Fruit fly (Drosophila melanogaster): ENCODE results near the gene Gbeta13F.

The Gbeta13F gene

dm6 chrX:15844139-15844538, 15.8 kb upstream of the Gbeta13F start, which contains the start of the genes ArgRS and CG8578 (continued):
- TF ChIP-seq CG5180 (GFP tag; optimal IDR thresholded peaks at IDR 0.05) = no peak
- peak; percentile 41; the same call in 1 of the 2 replicates for TF ChIP-seq peb (GFP tag; IDR thresholded peaks at IDR 0.05)
- no peak for TF ChIP-seq CG7271 (tag; optimal IDR thresholded peaks at IDR 0.05)
- TF ChIP-seq CG18262 (tag; optimal IDR thresholded peaks at IDR 0.05) = peak; percentile 73
- TF ChIP-seq slou (GFP tag; optimal IDR thresholded peaks at IDR 0.05) = peak; percentile 59
- TF ChIP-seq Xbp1 (GFP tag; optimal IDR thresholded peaks at IDR 0.05) = peak; percentile 52
- peak; percentile 77 for TF ChIP-seq sna (GFP tag; IDR thresholded peaks at IDR 0.05; ENCODE audit: partially characterized antibody)
- TF ChIP-seq Mrtf (GFP tag; IDR thresholded peaks at IDR 0.05) = no peak
- TF ChIP-seq fd96Cb (tag; optimal IDR thresholded peaks at IDR 0.05) = peak; percentile 12
- TF ChIP-seq Sry-δ (GFP tag; optimal IDR thresholded peaks at IDR 0.05) = peak; percentile 94
- no peak for TF ChIP-seq Poxn (GFP tag; IDR thresholded peaks at IDR 0.05)
- TF ChIP-seq dmrt99B (tag; optimal IDR thresholded peaks at IDR 0.05) = no peak
- no peak for TF ChIP-seq Abd-B (GFP tag; optimal IDR thresholded peaks at IDR 0.05)
- no peak for TF ChIP-seq CG8478 (optimal IDR thresholded peaks at IDR 0.05)
- no peak for TF ChIP-seq CG12236 (GFP tag; optimal IDR thresholded peaks at IDR 0.05)
- TF ChIP-seq sc (optimal IDR thresholded peaks at IDR 0.05) = no peak
- TF ChIP-seq sc (GFP tag; optimal IDR thresholded peaks at IDR 0.05) = no peak
- peak; percentile 87 for TF ChIP-seq lilli (GFP tag; optimal IDR thresholded peaks at IDR 0.05)
- no peak for TF ChIP-seq Hand (GFP tag; optimal IDR thresholded peaks at IDR 0.05)
- no peak for TF ChIP-seq Spps (tag; optimal IDR thresholded peaks at IDR 0.05)
- TF ChIP-seq CG31365 (tag; optimal IDR thresholded peaks at IDR 0.05) = no peak
- TF ChIP-seq H2.0 (GFP tag; IDR thresholded peaks at IDR 0.05) = no peak
- TF ChIP-seq CG9215 (GFP tag; IDR thresholded peaks at IDR 0.05) = no peak
- TF ChIP-seq C15 (GFP tag; IDR thresholded peaks at IDR 0.05) = no peak
- no peak for TF ChIP-seq CrebB (tag; optimal IDR thresholded peaks at IDR 0.05)
- peak; percentile 80 for TF ChIP-seq ERR (GFP tag; optimal IDR thresholded peaks at IDR 0.05)
- no peak for TF ChIP-seq pho (GFP tag; optimal IDR thresholded peaks at IDR 0.05)
- TF ChIP-seq Ssrp (tag; optimal IDR thresholded peaks at IDR 0.05) = no peak
- no peak for TF ChIP-seq danr (GFP tag; IDR thresholded peaks at IDR 0.05)
- TF ChIP-seq aop (GFP tag; IDR thresholded peaks at IDR 0.05) = no peak
- TF ChIP-seq Drgx (GFP tag; IDR thresholded peaks at IDR 0.05) = peak; percentile 19; the same call in 1 of the 2 replicates
- TF ChIP-seq CG17359 (tag; optimal IDR thresholded peaks at IDR 0.05) = no peak
- no peak for TF ChIP-seq Dip2 (GFP tag; IDR thresholded peaks at IDR 0.05)
- TF ChIP-seq psq (GFP tag; optimal IDR thresholded peaks at IDR 0.05) = no peak
- TF ChIP-seq MESR4 (GFP tag; optimal IDR thresholded peaks at IDR 0.05) = peak; percentile 24
- TF ChIP-seq Dbx (GFP tag; IDR thresholded peaks at IDR 0.05) = no peak
- TF ChIP-seq D19B (GFP tag; optimal IDR thresholded peaks at IDR 0.05) = peak; percentile 10
- no peak for TF ChIP-seq bowl (GFP tag; IDR thresholded peaks at IDR 0.05)
- peak; percentile 86 for TF ChIP-seq Ptx1 (GFP tag; IDR thresholded peaks at IDR 0.05)
- no peak for TF ChIP-seq Nf-YA (GFP tag; IDR thresholded peaks at IDR 0.05)
- TF ChIP-seq CG1832 (GFP tag; optimal IDR thresholded peaks at IDR 0.05) = no peak
- TF ChIP-seq CG16815 (GFP tag; optimal IDR thresholded peaks at IDR 0.05) = no peak
- TF ChIP-seq gce (GFP tag; IDR thresholded peaks at IDR 0.05) = no peak
- 0 out of 2 replicates have a peak, but pooled peaks have one; percentile 28 for TF ChIP-seq cas (GFP tag; IDR thresholded peaks at IDR 0.05)
- TF ChIP-seq vfl (GFP tag; optimal IDR thresholded peaks at IDR 0.05) = peak; percentile 23
- peak; percentile 84 for TF ChIP-seq gro (GFP tag; optimal IDR thresholded peaks at IDR 0.05)
- no peak for TF ChIP-seq Kr (GFP tag; optimal IDR thresholded peaks at IDR 0.05)
- TF ChIP-seq twi (tag; optimal IDR thresholded peaks at IDR 0.05) = peak; percentile 41
- TF ChIP-seq chinmo (GFP tag; IDR thresholded peaks at IDR 0.05; ENCODE audit: partially characterized antibody) = peak; percentile 72; the same call in 2 of the 4 replicates
- TF ChIP-seq mirr (GFP tag; optimal IDR thresholded peaks at IDR 0.05) = no peak
- TF ChIP-seq CG11723 (GFP tag; optimal IDR thresholded peaks at IDR 0.05) = no peak
- peak; percentile 57 for TF ChIP-seq HLH54F (GFP tag; optimal IDR thresholded peaks at IDR 0.05)
- peak; percentile 43; the same call in 1 of the 2 replicates for TF ChIP-seq ara (GFP tag; IDR thresholded peaks at IDR 0.05)

Data from whole organism, embryonic.